Worm (Caenorhabditis elegans) whole organism, L1 larva: ENCODE results near the gene mrps-18C.

ENCODE experiments used
- ces-1 ChIP-seq: fragments of 150-350 bp; optimal IDR thresholded peaks from 2 replicates; lab custom pipeline; 2014; ENCODE audit warnings: missing biosample characterization, missing genetic modification reagents, missing genetic modification characterization
- egl-27 ChIP-seq, 2 experiments: fragments of 150-350 bp in 1 of 2; sonication (generic microtip); optimal IDR thresholded peaks; 3 replicates each; lab custom pipeline; 2017 to 2018; ENCODE audit warnings: missing biosample characterization in 2 of 2, missing genetic modification characterization in 2 of 2, missing genetic modification reagents in 2 of 2
- lin-14 ChIP-seq: fragments of 200-800 bp; sonication (Bioruptor generic); optimal IDR thresholded peaks from 2 replicates; lab custom pipeline; 2018; ENCODE audit warnings: mild to moderate bottlenecking, missing genetic modification characterization, moderate library complexity, missing compliant biosample characterization
- lir-3 ChIP-seq: sonication (generic microtip); optimal IDR thresholded peaks from 2 replicates; lab custom pipeline; 2016; ENCODE audit warnings: mild to moderate bottlenecking, missing genetic modification characterization, moderate library complexity, missing compliant biosample characterization; ENCODE audit not compliant: poor library complexity
- lsy-2 ChIP-seq, 2 experiments: fragments of 150-350 bp; optimal IDR thresholded peaks; 2 replicates each; lab custom pipeline; 2014; ENCODE audit warnings: missing biosample characterization in 2 of 2, missing genetic modification characterization in 2 of 2
- nhr-12 ChIP-seq: sonication (generic microtip); optimal IDR thresholded peaks from 2 replicates; lab custom pipeline; 2017; ENCODE audit warnings: missing biosample characterization, missing genetic modification characterization
- nhr-85 ChIP-seq: sonication (generic microtip); peaks from one replicate; lab custom pipeline; 2016; ENCODE audit warnings: missing genetic modification characterization, inconsistent platforms, missing compliant biosample characterization
- snpc-4 ChIP-seq: fragments of 150-350 bp; optimal IDR thresholded peaks from 2 replicates; lab custom pipeline; 2014; ENCODE audit warnings: missing biosample characterization, missing genetic modification characterization
- unc-62 ChIP-seq: fragments of 150-350 bp; optimal IDR thresholded peaks from 2 replicates; lab custom pipeline; 2014; ENCODE audit warnings: missing biosample characterization, missing genetic modification reagents, missing genetic modification characterization
- zag-1 ChIP-seq: fragments of 150-350 bp; optimal IDR thresholded peaks from 2 replicates; lab custom pipeline; 2014; ENCODE audit warnings: missing biosample characterization, missing genetic modification characterization
- ztf-11 ChIP-seq, 2 experiments: sonication (generic microtip); optimal IDR thresholded peaks; 2 replicates each; lab custom pipeline; 2016 to 2017; ENCODE audit warnings: missing genetic modification characterization in 2 of 2, missing biosample characterization in 1 of 2, missing compliant biosample characterization in 1 of 2
- ztf-4 ChIP-seq: fragments of 150-350 bp; optimal IDR thresholded peaks from 2 replicates; lab custom pipeline; 2014; ENCODE audit warnings: missing biosample characterization, missing genetic modification characterization

DNA sequence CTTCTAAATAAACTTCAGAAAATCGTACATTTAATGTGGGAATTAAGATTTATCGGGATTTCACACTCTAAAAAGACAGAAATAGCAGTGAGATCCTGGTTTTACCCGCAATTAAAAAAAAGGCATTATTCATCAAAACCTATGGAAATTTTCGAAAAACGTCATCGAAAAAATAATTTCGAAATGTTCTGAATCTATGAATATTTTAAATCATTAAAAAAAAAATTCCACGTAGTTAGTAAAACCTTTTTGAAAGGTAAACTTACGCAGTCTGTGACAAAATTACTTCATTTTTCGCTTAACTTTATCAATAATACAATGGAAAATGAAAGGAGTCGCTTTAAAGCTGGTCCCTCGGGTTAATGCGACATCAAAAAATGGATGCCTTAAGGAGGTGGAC lies 21.2 kb downstream of the mrps-18C start, which contains the start of gene C26E6.1:
- TF ChIP-seq snpc-4 (tag; lab: Kevin White, UChicago), result no peak
- TF ChIP-seq nhr-85 (tag; lab: Kevin White, UChicago), result no peak
- TF ChIP-seq egl-27 (tag; optimal IDR thresholded peaks at IDR 0.05; lab: Kevin White, UChicago), result no peak
- no peak for TF ChIP-seq ces-1 (GFP tag; lab: Kevin White, UChicago)
- TF ChIP-seq ztf-11 (tag; optimal IDR thresholded peaks at IDR 0.05; lab: Kevin White, UChicago), result no peak
- TF ChIP-seq lin-14 (GFP tag; lab: Kevin White, UChicago), result no peak
- no peak for TF ChIP-seq nhr-12 (tag; lab: Kevin White, UChicago)
- TF ChIP-seq ztf-4 (tag; lab: Kevin White, UChicago), result no peak
- no peak for TF ChIP-seq lir-3 (tag; lab: Kevin White, UChicago)
- TF ChIP-seq lsy-2 (tag; optimal IDR thresholded peaks at IDR 0.05; lab: Kevin White, UChicago), result no peak
- TF ChIP-seq zag-1 (tag; lab: Kevin White, UChicago), result no peak
- TF ChIP-seq unc-62, result no peak
